Worm (Caenorhabditis elegans) whole organism, early embryonic: Measurements from ENCODE around the gene srxa-16.

ENCODE experiments used
- ama-1 ChIP-seq: fragments of 150-350 bp; optimal IDR thresholded peaks from 2 replicates; lab custom pipeline; 2014
- sea-1 ChIP-seq: fragments of 200-800 bp; sonication (Bioruptor generic); conservative IDR thresholded peaks from 2 replicates; pipeline ENCODE4 v1.3.6; 2022; ENCODE audit warnings: missing genetic modification characterization, missing compliant biosample characterization

DNA sequence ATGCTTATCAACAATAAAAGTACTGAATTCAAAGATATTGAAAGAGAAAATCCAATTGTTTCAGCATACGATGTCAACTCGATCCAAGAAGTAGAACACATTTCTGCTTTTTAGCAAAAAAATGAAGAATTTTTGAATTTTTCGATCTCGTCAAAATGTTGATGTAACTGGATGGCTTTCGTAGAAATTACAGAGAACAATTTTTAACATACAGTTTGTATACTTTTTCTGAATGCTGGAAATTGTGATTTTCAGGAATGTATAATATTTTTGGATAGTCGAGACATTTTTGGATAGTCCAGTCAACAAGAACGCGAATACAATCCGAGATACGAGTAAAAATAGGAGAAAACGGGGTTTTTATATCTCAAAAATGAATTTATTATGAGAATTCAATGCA is 4.5 kb upstream of the srxa-16 start, which contains the start of gene str-103:
- TF ChIP-seq sea-1 (GFP tag; lab: Robert Waterston, UW) (no peak), ama-1 (lab: Kevin White, UChicago) (no peak)
